Worm (Caenorhabditis elegans): Measurements from ENCODE around the gene K12H4.3.

K12H4.3 gene

ce11 chrIII:8043784-8044183, 2.0 kb upstream of the K12H4.3 start:
- TF ChIP-seq nhr-77 (tag; optimal IDR thresholded peaks at IDR 0.05) (peak; percentile 89), unc-62 (GFP tag; optimal IDR thresholded peaks at IDR 0.05) (no peak), lin-11 (tag; optimal IDR thresholded peaks at IDR 0.05) (peak; percentile 95), ztf-1 (GFP tag; conservative IDR thresholded peaks at IDR 0.05) (no peak), sma-9 (GFP tag; optimal IDR thresholded peaks at IDR 0.05) (peak; percentile 95), sma-9 (tag; optimal IDR thresholded peaks at IDR 0.05) (no peak), unc-55 (GFP tag; optimal IDR thresholded peaks at IDR 0.05) (peak; percentile 100), Y55F3AM.14 (GFP tag; optimal IDR thresholded peaks at IDR 0.05) (peak; percentile 95), C34F6.9 (tag; optimal IDR thresholded peaks at IDR 0.05) (peak; percentile 99), ztf-11 (tag; optimal IDR thresholded peaks at IDR 0.05) (peak; percentile 66), nhr-6 (tag; optimal IDR thresholded peaks at IDR 0.05) (peak; percentile 98), ceh-16 (tag; optimal IDR thresholded peaks at IDR 0.05) (no peak), aly-2 (tag; optimal IDR thresholded peaks at IDR 0.05) (no peak), unc-39 (tag; optimal IDR thresholded peaks at IDR 0.05) (peak; percentile 68), ZK546.5 (tag; optimal IDR thresholded peaks at IDR 0.05) (peak; percentile 81), peb-1 (tag; optimal IDR thresholded peaks at IDR 0.05) (no peak), sma-3 (GFP tag; optimal IDR thresholded peaks at IDR 0.05) (peak; percentile 99), ama-1 (optimal IDR thresholded peaks at IDR 0.05) (peak; percentile 65), dmd-4 (tag; optimal IDR thresholded peaks at IDR 0.05) (no peak), nhr-129 (tag; optimal IDR thresholded peaks at IDR 0.05) (peak; percentile 100), R02D3.7 (tag; optimal IDR thresholded peaks at IDR 0.05) (peak; percentile 62), skn-1 (tag; optimal IDR thresholded peaks at IDR 0.05) (peak; percentile 84), nhr-25 (tag; optimal IDR thresholded peaks at IDR 0.05) (peak; percentile 99), nhr-21 (tag; optimal IDR thresholded peaks at IDR 0.05) (peak; percentile 93), lin-39 (tag; optimal IDR thresholded peaks at IDR 0.05) (peak; percentile 98), egl-27 (tag; optimal IDR thresholded peaks at IDR 0.05) (peak; percentile 93), nhr-11 (tag; optimal IDR thresholded peaks at IDR 0.05) (peak; percentile 86), elt-3 (tag; optimal IDR thresholded peaks at IDR 0.05) (no peak), nhr-12 (tag; optimal IDR thresholded peaks at IDR 0.05) (peak; percentile 28), alr-1 (tag; optimal IDR thresholded peaks at IDR 0.05) (no peak), lsy-2 (tag; optimal IDR thresholded peaks at IDR 0.05) (peak; percentile 92 to 98), mab-5 (tag; optimal IDR thresholded peaks at IDR 0.05) (peak; percentile 93), elt-1 (tag; optimal IDR thresholded peaks at IDR 0.05) (no peak), crh-2 (tag; optimal IDR thresholded peaks at IDR 0.05) (peak; percentile 99), nhr-237 (tag; optimal IDR thresholded peaks at IDR 0.05) (peak; percentile 71), mdl-1 (tag; optimal IDR thresholded peaks at IDR 0.05) (peak in 1 of 2 experiments; percentile 90), nhr-23 (tag; optimal IDR thresholded peaks at IDR 0.05) (no peak), blmp-1 (tag; optimal IDR thresholded peaks at IDR 0.05; ENCODE audit: insufficient read depth) (peak; percentile 65), lin-13 (GFP tag; optimal IDR thresholded peaks at IDR 0.05) (peak; percentile 98), ztf-4 (tag; optimal IDR thresholded peaks at IDR 0.05) (peak; percentile 97), fos-1 (tag; optimal IDR thresholded peaks at IDR 0.05) (peak; percentile 99), sem-4 (tag; optimal IDR thresholded peaks at IDR 0.05) (peak; percentile 96), mbf-1 (tag; optimal IDR thresholded peaks at IDR 0.05) (no peak), snpc-4 (tag; optimal IDR thresholded peaks at IDR 0.05) (peak; percentile 85), gmeb-1 (tag; optimal IDR thresholded peaks at IDR 0.05) (peak; percentile 92), zag-1 (tag; optimal IDR thresholded peaks at IDR 0.05) (peak; percentile 99), F13H6.1 (tag; optimal IDR thresholded peaks at IDR 0.05) (peak; percentile 98), nhr-10 (tag; optimal IDR thresholded peaks at IDR 0.05) (peak; percentile 81), ceh-82 (tag; optimal IDR thresholded peaks at IDR 0.05) (peak; percentile 96)

Data from whole organism, L2 larva.